Fruit fly (Drosophila melanogaster): ENCODE measurements around the gene sd.

Gene sd

DNA sequence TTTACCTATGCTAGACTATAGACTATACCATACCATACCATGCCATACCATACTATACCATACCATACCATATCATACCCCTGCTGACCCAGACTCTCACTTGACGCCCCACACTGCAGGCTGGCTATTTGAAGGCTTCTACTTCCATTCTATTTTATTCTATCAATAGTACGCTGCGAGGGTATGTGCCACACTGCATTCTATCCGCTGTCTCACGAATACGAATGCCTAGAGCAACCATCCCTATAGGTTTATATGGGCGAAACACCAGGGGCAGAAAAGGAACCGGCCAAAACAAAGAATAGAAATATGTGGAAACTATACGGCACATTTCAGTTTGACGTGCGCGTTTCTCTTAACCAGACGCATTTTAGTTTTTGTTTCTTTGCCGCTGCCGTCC is 13.7 kb downstream of the sd start:
- TF ChIP-seq insv (GFP tag; optimal IDR thresholded peaks at IDR 0.05) (peak in 1 of 2 experiments; percentile 30), sd (tag; optimal IDR thresholded peaks at IDR 0.05) (peak; percentile 89), sens (GFP tag) (peak; percentile 33), CG17612 (GFP tag; IDR thresholded peaks at IDR 0.05) (no peak), bbx (GFP tag; IDR thresholded peaks at IDR 0.05; ENCODE audit: partially characterized antibody) (peak; percentile 46; the same call in 1 of the 2 replicates), CG12219 (GFP tag; optimal IDR thresholded peaks at IDR 0.05) (no peak), Hr3 (GFP tag; optimal IDR thresholded peaks at IDR 0.05) (no peak), CG1529 (GFP tag; optimal IDR thresholded peaks at IDR 0.05) (no peak), D (optimal IDR thresholded peaks at IDR 0.05) (peak; percentile 28), D (GFP tag; optimal IDR thresholded peaks at IDR 0.05) (no peak), Hr78 (GFP tag; optimal IDR thresholded peaks at IDR 0.05) (no peak), nerfin-1 (tag; optimal IDR thresholded peaks at IDR 0.05) (peak; percentile 90), pros (GFP tag; optimal IDR thresholded peaks at IDR 0.05) (peak; percentile 56), CG6791 (GFP tag; IDR thresholded peaks at IDR 0.05; ENCODE audit: partially characterized antibody) (peak; percentile 62; the same call in 1 of the 3 replicates), Oli (tag; optimal IDR thresholded peaks at IDR 0.05) (no peak), rib (GFP tag; IDR thresholded peaks at IDR 0.05) (no peak), CG9609 (GFP tag; optimal IDR thresholded peaks at IDR 0.05) (no peak), cas (GFP tag; IDR thresholded peaks at IDR 0.05) (no peak), Opbp (GFP tag; IDR thresholded peaks at IDR 0.05; ENCODE audit: partially characterized antibody) (peak; percentile 37; the same call in 2 of the 3 replicates), CG15696 (tag; optimal IDR thresholded peaks at IDR 0.05) (peak; percentile 25), CG16813 (GFP tag; IDR thresholded peaks at IDR 0.05; ENCODE audit: partially characterized antibody) (0 out of 3 replicates have a peak, but pooled peaks have one; percentile 25), pfk (GFP tag; optimal IDR thresholded peaks at IDR 0.05) (peak; percentile 40), CG5180 (GFP tag; optimal IDR thresholded peaks at IDR 0.05) (peak; percentile 10), CG12155 (GFP tag; optimal IDR thresholded peaks at IDR 0.05) (no peak), Awh (GFP tag; IDR thresholded peaks at IDR 0.05) (no peak), CG8089 (GFP tag; optimal IDR thresholded peaks at IDR 0.05) (no peak), ATbp (GFP tag; optimal IDR thresholded peaks at IDR 0.05) (no peak), D19A (tag; optimal IDR thresholded peaks at IDR 0.05) (peak; percentile 5), CG2199 (GFP tag; IDR thresholded peaks at IDR 0.05) (peak; percentile 96; the same call in 2 of the 3 replicates), mld (GFP tag; IDR thresholded peaks at IDR 0.05; ENCODE audit: partially characterized antibody) (no peak), CG1603 (tag; optimal IDR thresholded peaks at IDR 0.05) (no peak)

DNA sequence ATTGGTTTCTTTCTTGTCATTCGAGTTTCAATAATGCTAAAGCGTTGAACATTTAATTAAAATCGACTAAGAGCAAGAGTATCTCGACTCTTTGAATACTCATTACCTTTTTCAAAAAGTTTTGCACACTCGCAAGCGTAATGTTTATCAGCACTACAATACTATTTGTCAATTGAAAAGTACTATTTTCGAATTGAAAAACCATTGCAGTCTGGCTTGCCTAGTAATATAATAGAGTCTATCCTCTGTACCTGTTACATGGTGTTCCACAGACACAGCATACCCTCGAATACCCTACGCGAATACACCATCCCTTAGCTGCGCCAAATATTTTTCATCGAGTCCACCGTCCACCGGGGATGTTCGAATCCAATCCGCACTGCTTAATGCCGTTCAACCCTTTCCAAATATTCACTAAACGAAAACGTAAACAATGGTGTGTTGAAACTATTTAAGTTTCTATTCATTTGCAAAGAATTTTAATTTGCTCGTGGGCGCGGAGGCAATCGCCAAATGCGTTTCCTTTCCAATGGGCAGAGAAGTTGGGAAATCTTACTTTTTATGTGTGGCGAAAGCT is 14.5 kb downstream of the sd start:
- TF ChIP-seq nmo (GFP tag; optimal IDR thresholded peaks at IDR 0.05): peak; percentile 46
- TF ChIP-seq ssp (GFP tag; IDR thresholded peaks at IDR 0.05): no peak
- peak; percentile 94 for TF ChIP-seq Ets65A (GFP tag)
- TF ChIP-seq Bteb2 (GFP tag; optimal IDR thresholded peaks at IDR 0.05): no peak
- no peak for TF ChIP-seq al (GFP tag; IDR thresholded peaks at IDR 0.05)
- TF ChIP-seq BEAF-32 (GFP tag; optimal IDR thresholded peaks at IDR 0.05): no peak
- no peak for TF ChIP-seq CG9215 (GFP tag; IDR thresholded peaks at IDR 0.05)
- no peak for TF ChIP-seq NC2β (GFP tag; optimal IDR thresholded peaks at IDR 0.05)
- TF ChIP-seq CG12744 (GFP tag; optimal IDR thresholded peaks at IDR 0.05): no peak
- TF ChIP-seq CG34376 (GFP tag; optimal IDR thresholded peaks at IDR 0.05): no peak
- 0 out of 3 replicates have a peak, but pooled peaks have one; percentile 19 for TF ChIP-seq Dbx (GFP tag; IDR thresholded peaks at IDR 0.05)
- TF ChIP-seq ham (GFP tag; IDR thresholded peaks at IDR 0.05): no peak
- TF ChIP-seq Lim3 (GFP tag; IDR thresholded peaks at IDR 0.05): no peak
- TF ChIP-seq CG3838 (GFP tag; optimal IDR thresholded peaks at IDR 0.05): no peak
- no peak for TF ChIP-seq sug (tag; optimal IDR thresholded peaks at IDR 0.05)
- TF ChIP-seq Antp (GFP tag; optimal IDR thresholded peaks at IDR 0.05): no peak
- TF ChIP-seq bowl (GFP tag; IDR thresholded peaks at IDR 0.05): no peak
- TF ChIP-seq CG13624 (GFP tag; optimal IDR thresholded peaks at IDR 0.05): no peak
- no peak for TF ChIP-seq Sox100B (GFP tag; optimal IDR thresholded peaks at IDR 0.05)
- no peak for TF ChIP-seq CG15073 (GFP tag; optimal IDR thresholded peaks at IDR 0.05)
- TF ChIP-seq CG7357 (GFP tag; IDR thresholded peaks at IDR 0.05): no peak
